Fruit fly (Drosophila melanogaster) whole organism, embryonic: ENCODE results near the gene kibra.

ENCODE experiments used
- Abd-B ChIP-seq: fragments of 200-800 bp; sonication (Bioruptor generic); optimal IDR thresholded peaks from 2 replicates; lab custom pipeline; 2018; ENCODE audit warnings: missing biosample characterization, mild to moderate bottlenecking, missing genetic modification characterization, moderate library complexity
- Aef1 ChIP-seq: fragments of 200-800 bp; sonication (Bioruptor generic); IDR thresholded peaks from 3 replicates; pipeline ENCODE4 v1.3.6; 2022; ENCODE audit warnings: missing biosample characterization, missing genetic modification characterization
- CG10979 ChIP-seq: fragments of 200-800 bp; sonication (Bioruptor generic); optimal IDR thresholded peaks from 2 replicates; lab custom pipeline; 2018; ENCODE audit warnings: missing biosample characterization, mild to moderate bottlenecking, missing genetic modification characterization, moderate library complexity
- CG12391 ChIP-seq: fragments of 200-800 bp; sonication (Bioruptor generic); optimal IDR thresholded peaks from 3 replicates; lab custom pipeline; 2018; ENCODE audit warnings: missing biosample characterization, mild to moderate bottlenecking, missing genetic modification characterization, moderate library complexity
- CG14965 ChIP-seq: fragments of 200-800 bp; sonication (Bioruptor generic); optimal IDR thresholded peaks from 2 replicates; lab custom pipeline; 2016; ENCODE audit warnings: missing biosample characterization, missing genetic modification characterization, borderline replicate concordance
- CG15479 ChIP-seq: fragments of 200-800 bp; sonication (Bioruptor generic); optimal IDR thresholded peaks from 3 replicates; lab custom pipeline; 2019; ENCODE audit warnings: missing biosample characterization, mild to moderate bottlenecking, missing genetic modification characterization, moderate library complexity
- CG16813 ChIP-seq: fragments of 200-800 bp; sonication (Bioruptor generic); IDR thresholded peaks from 3 replicates; pipeline ENCODE4 v1.3.6; 2022; ENCODE audit warnings: missing biosample characterization, missing genetic modification characterization; ENCODE audit not compliant: partially characterized antibody
- CG17385 ChIP-seq: fragments of 200-800 bp; sonication (Bioruptor generic); optimal IDR thresholded peaks from 3 replicates; lab custom pipeline; 2018; ENCODE audit warnings: missing biosample characterization, mild to moderate bottlenecking, missing genetic modification characterization
- CG2889 ChIP-seq: fragments of 200-800 bp; sonication (Bioruptor generic); IDR thresholded peaks from 3 replicates; pipeline ENCODE4 v1.3.6; 2022; ENCODE audit warnings: missing biosample characterization, missing genetic modification characterization
- CG4360 ChIP-seq: fragments of 200-800 bp; sonication (Bioruptor generic); IDR thresholded peaks from 2 replicates; pipeline ENCODE4 v1.3.6; 2022; ENCODE audit warnings: missing biosample characterization, missing genetic modification characterization
- CG5245 ChIP-seq: fragments of 200-800 bp; sonication (Bioruptor generic); optimal IDR thresholded peaks from 3 replicates; lab custom pipeline; 2016; ENCODE audit warnings: missing biosample characterization, missing genetic modification characterization
- CG6272 ChIP-seq: fragments of 200-800 bp; sonication (Bioruptor generic); IDR thresholded peaks from 2 replicates; pipeline ENCODE4 v1.3.6; 2022; ENCODE audit warnings: missing biosample characterization, missing genetic modification characterization
- CG6854 ChIP-seq: fragments of 200-800 bp; sonication (Bioruptor generic); optimal IDR thresholded peaks from 3 replicates; lab custom pipeline; 2017; ENCODE audit warnings: missing biosample characterization, mild to moderate bottlenecking, missing genetic modification characterization
- CG7963 ChIP-seq: fragments of 200-800 bp; sonication (Bioruptor generic); IDR thresholded peaks from 3 replicates; pipeline ENCODE4 v1.3.6; 2022; ENCODE audit warnings: missing biosample characterization, missing genetic modification characterization; ENCODE audit not compliant: partially characterized antibody
- CG8359 ChIP-seq: fragments of 200-800 bp; sonication (Bioruptor generic); optimal IDR thresholded peaks from 2 replicates; lab custom pipeline; 2017; ENCODE audit warnings: missing biosample characterization, mild to moderate bottlenecking, missing genetic modification characterization, borderline replicate concordance
- CG8478 ChIP-seq: fragments of >200 bp; optimal IDR thresholded peaks from 2 replicates; lab custom pipeline; 2018
- CG8944 ChIP-seq: fragments of 200-800 bp; sonication (Bioruptor generic); optimal IDR thresholded peaks from 3 replicates; lab custom pipeline; 2016; ENCODE audit warnings: missing biosample characterization, missing genetic modification characterization
- CG9817 ChIP-seq: fragments of 200-800 bp; sonication (Bioruptor generic); optimal IDR thresholded peaks from 2 replicates; lab custom pipeline; 2018; ENCODE audit warnings: missing biosample characterization, mild to moderate bottlenecking, missing genetic modification characterization, moderate library complexity
- CrebB ChIP-seq: fragments of 200-800 bp; sonication (Bioruptor generic); optimal IDR thresholded peaks from 3 replicates; lab custom pipeline; 2018; ENCODE audit warnings: missing biosample characterization, mild to moderate bottlenecking, missing genetic modification characterization
- Dp ChIP-seq: fragments of 200-800 bp; sonication (Bioruptor generic); optimal IDR thresholded peaks from 2 replicates; lab custom pipeline; 2018; ENCODE audit warnings: missing biosample characterization, mild to moderate bottlenecking, missing genetic modification characterization, moderate library complexity
- Dref ChIP-seq: fragments of 200-800 bp; sonication (Bioruptor generic); IDR thresholded peaks from 2 replicates; pipeline ENCODE4 v1.3.6; 2022; ENCODE audit warnings: missing biosample characterization, missing genetic modification characterization
- E2f2 ChIP-seq: fragments of 200-800 bp; sonication (Bioruptor generic); IDR thresholded peaks from 2 replicates; pipeline ENCODE4 v1.3.6; 2022; ENCODE audit warnings: missing biosample characterization, missing genetic modification characterization
- Gug ChIP-seq: fragments of 200-800 bp; sonication (Bioruptor generic); IDR thresholded peaks from 4 replicates; pipeline ENCODE4 v1.3.6; 2022; ENCODE audit warnings: missing biosample characterization, missing genetic modification characterization
- MBD-R2 ChIP-seq: fragments of 200-800 bp; sonication (Bioruptor generic); IDR thresholded peaks from 2 replicates; pipeline ENCODE4 v1.3.6; 2022; ENCODE audit warnings: missing biosample characterization, missing genetic modification characterization
- MESR4 ChIP-seq: fragments of 200-800 bp; sonication (Bioruptor generic); optimal IDR thresholded peaks from 2 replicates; lab custom pipeline; 2018; ENCODE audit warnings: missing biosample characterization, mild to moderate bottlenecking, missing genetic modification characterization, moderate library complexity
- Mad ChIP-seq: fragments of 200-800 bp; sonication (Bioruptor generic); optimal IDR thresholded peaks from 2 replicates; lab custom pipeline; 2016; ENCODE audit warnings: missing biosample characterization, missing genetic modification characterization
- Sox102F ChIP-seq: fragments of 200-800 bp; sonication (Bioruptor generic); optimal IDR thresholded peaks from 2 replicates; lab custom pipeline; 2018; ENCODE audit warnings: missing biosample characterization, mild to moderate bottlenecking, missing genetic modification characterization, moderate library complexity
- Sry-δ ChIP-seq: fragments of 200-800 bp; sonication (Bioruptor generic); optimal IDR thresholded peaks from 2 replicates; lab custom pipeline; 2016; ENCODE audit warnings: missing biosample characterization, missing genetic modification characterization
- YL-1 ChIP-seq: fragments of 200-800 bp; sonication (Bioruptor generic); optimal IDR thresholded peaks from 3 replicates; lab custom pipeline; 2017; ENCODE audit warnings: missing biosample characterization, mild to moderate bottlenecking, missing genetic modification characterization
- abd-A ChIP-seq: fragments of 200-800 bp; sonication (Bioruptor generic); optimal IDR thresholded peaks from 3 replicates; lab custom pipeline; 2019; ENCODE audit warnings: missing biosample characterization, mild to moderate bottlenecking, missing genetic modification characterization, moderate library complexity
- ato ChIP-seq: fragments of 200-800 bp; sonication (Bioruptor generic); IDR thresholded peaks from 2 replicates; pipeline ENCODE4 v1.3.6; 2022; ENCODE audit warnings: missing biosample characterization, missing genetic modification characterization; ENCODE audit not compliant: partially characterized antibody
- bsh ChIP-seq, 2 experiments: fragments of 200-800 bp; sonication (Bioruptor generic); optimal IDR thresholded peaks; 2 replicates each; lab custom pipeline; 2017 to 2018; ENCODE audit warnings: mild to moderate bottlenecking in 2 of 2, missing biosample characterization in 2 of 2, missing genetic modification characterization in 2 of 2, moderate library complexity in 1 of 2
- cas ChIP-seq: fragments of 200-800 bp; sonication (Bioruptor generic); IDR thresholded peaks from 2 replicates; pipeline ENCODE4 v1.3.6; 2022; ENCODE audit warnings: missing biosample characterization, missing genetic modification characterization
- caup ChIP-seq: fragments of 200-800 bp; sonication (Bioruptor generic); optimal IDR thresholded peaks from 3 replicates; lab custom pipeline; 2017; ENCODE audit warnings: missing biosample characterization, mild to moderate bottlenecking, missing genetic modification characterization, moderate library complexity; ENCODE audit not compliant: severe bottlenecking
- chn ChIP-seq: fragments of 200-800 bp; sonication (Bioruptor generic); optimal IDR thresholded peaks from 2 replicates; lab custom pipeline; 2016; ENCODE audit warnings: missing biosample characterization, missing genetic modification characterization
- dan ChIP-seq: fragments of 200-800 bp; sonication (Bioruptor generic); IDR thresholded peaks from 2 replicates; pipeline ENCODE4 v1.3.6; 2022; ENCODE audit warnings: missing biosample characterization, missing genetic modification characterization
- gsb-n ChIP-seq: fragments of 200-800 bp; sonication (Bioruptor generic); optimal IDR thresholded peaks from 3 replicates; lab custom pipeline; 2018; ENCODE audit warnings: missing biosample characterization, mild to moderate bottlenecking, missing genetic modification characterization
- gt ChIP-seq: fragments of 200-800 bp; sonication (Bioruptor generic); IDR thresholded peaks from 2 replicates; pipeline ENCODE4 v1.3.6; 2022; ENCODE audit warnings: missing biosample characterization, missing genetic modification characterization
- hbn ChIP-seq: fragments of 200-800 bp; sonication (Bioruptor generic); IDR thresholded peaks from 2 replicates; pipeline ENCODE4 v1.3.6; 2022; ENCODE audit warnings: missing biosample characterization, missing genetic modification characterization; ENCODE audit not compliant: partially characterized antibody
- hkb ChIP-seq, 2 experiments: fragments of 200-800 bp in 1 of 2; fragments of >200 bp in 1 of 2; sonication (Bioruptor generic) in 1 of 2; IDR thresholded peaks in 1 of 2; optimal IDR thresholded peaks in 1 of 2; 2 replicates each; pipeline versions ENCODE4 v1.3.6 to Lab custom; 2017 to 2022; ENCODE audit warnings: missing biosample characterization in 1 of 2, missing genetic modification characterization in 1 of 2
- mirr ChIP-seq: fragments of 200-800 bp; sonication (Bioruptor generic); optimal IDR thresholded peaks from 3 replicates; lab custom pipeline; 2018; ENCODE audit warnings: missing biosample characterization, mild to moderate bottlenecking, missing genetic modification characterization
- p53 ChIP-seq: fragments of 200-800 bp; sonication (Bioruptor generic); optimal IDR thresholded peaks from 2 replicates; lab custom pipeline; 2016; ENCODE audit warnings: missing biosample characterization, missing genetic modification characterization
- pzg ChIP-seq: fragments of 200-800 bp; sonication (Bioruptor generic); optimal IDR thresholded peaks from 3 replicates; lab custom pipeline; 2018; ENCODE audit warnings: missing biosample characterization, mild to moderate bottlenecking, missing genetic modification characterization, moderate library complexity
- ranshi ChIP-seq: fragments of 200-800 bp; sonication (Bioruptor generic); IDR thresholded peaks from 2 replicates; pipeline ENCODE4 v1.3.6; 2022; ENCODE audit warnings: missing biosample characterization, missing genetic modification characterization
- slp2 ChIP-seq: fragments of 200-800 bp; sonication (Bioruptor generic); optimal IDR thresholded peaks from 2 replicates; lab custom pipeline; 2016; ENCODE audit warnings: missing biosample characterization, missing genetic modification characterization
- sob ChIP-seq: fragments of 200-800 bp; sonication (Bioruptor generic); IDR thresholded peaks from 2 replicates; pipeline ENCODE4 v1.3.6; 2022; ENCODE audit warnings: missing biosample characterization, missing genetic modification characterization
- tx ChIP-seq: fragments of 200-800 bp; sonication (Bioruptor generic); optimal IDR thresholded peaks from 2 replicates; lab custom pipeline; 2016; ENCODE audit warnings: missing biosample characterization, missing genetic modification characterization
- vfl ChIP-seq: fragments of 200-800 bp; sonication (Bioruptor generic); optimal IDR thresholded peaks from 2 replicates; lab custom pipeline; 2016; ENCODE audit warnings: missing biosample characterization, missing genetic modification characterization
- vnd ChIP-seq: fragments of 200-800 bp; sonication (Bioruptor generic); IDR thresholded peaks from 3 replicates; pipeline ENCODE4 v1.3.6; 2022; ENCODE audit warnings: missing biosample characterization, missing genetic modification characterization; ENCODE audit not compliant: partially characterized antibody
- zen ChIP-seq: fragments of 200-800 bp; sonication (Bioruptor generic); optimal IDR thresholded peaks from 3 replicates; lab custom pipeline; 2018; ENCODE audit warnings: missing biosample characterization, mild to moderate bottlenecking, missing genetic modification characterization, moderate library complexity

Gene kibra

DNA sequence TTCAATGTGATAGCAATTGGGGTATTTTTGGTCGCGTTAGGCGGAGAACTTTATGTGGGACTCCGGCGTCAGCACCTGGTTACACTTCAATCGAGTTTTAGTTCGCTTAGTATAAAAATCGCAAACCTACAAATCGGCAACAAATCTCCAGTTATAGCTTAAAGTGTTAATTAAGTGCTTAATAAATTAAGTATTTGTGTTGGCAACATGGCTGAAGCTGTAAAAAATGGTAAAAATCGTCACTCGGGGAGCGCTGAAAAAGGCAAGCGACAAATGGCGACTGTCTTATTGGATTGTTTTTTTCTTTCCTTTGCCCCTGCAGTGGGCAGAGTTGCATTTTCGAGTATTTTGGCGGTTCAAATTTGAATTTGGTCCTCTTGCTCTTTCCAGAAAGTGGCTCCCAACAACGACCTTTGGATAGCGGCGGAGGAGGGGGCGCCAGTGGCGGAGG lies 64.7 kb downstream of the kibra start, which contains the start of gene Hexim (continued):
- TF ChIP-seq CG12391, result peak; percentile 15
- TF ChIP-seq caup (GFP tag; lab: Kevin White, UChicago), result no peak
- peak; percentile 46 for TF ChIP-seq Sry-δ (GFP tag; lab: Kevin White, UChicago)
- no peak for TF ChIP-seq mirr (GFP tag; lab: Kevin White, UChicago)
- TF ChIP-seq CG4360, result no peak
- TF ChIP-seq CG6272 (GFP tag; lab: Robert Waterston, UW), result no peak
- TF ChIP-seq CG6854 (GFP tag; lab: Kevin White, UChicago), result no peak
- no peak for TF ChIP-seq CG7963 (GFP tag; lab: Robert Waterston, UW)
- TF ChIP-seq cas, result no peak
- no peak for TF ChIP-seq CG16813 (GFP tag; lab: Robert Waterston, UW)
- TF ChIP-seq pzg (GFP tag; lab: Kevin White, UChicago), result peak; percentile 84
- no peak for TF ChIP-seq p53 (GFP tag; lab: Kevin White, UChicago)
- TF ChIP-seq CG17385 (GFP tag; lab: Kevin White, UChicago), result peak; percentile 56
- no peak for TF ChIP-seq CG5245 (GFP tag; lab: Kevin White, UChicago)
- TF ChIP-seq CrebB (tag; lab: Kevin White, UChicago), result peak; percentile 1
- TF ChIP-seq MBD-R2, result peak; percentile 33; the same call in 1 of the 2 replicates
- no peak for TF ChIP-seq CG14965
- TF ChIP-seq CG9817, result no peak
- no peak for TF ChIP-seq CG8944 (GFP tag; lab: Kevin White, UChicago)
- TF ChIP-seq Aef1 (GFP tag; lab: Robert Waterston, UW), result no peak
- TF ChIP-seq Gug, result no peak
- no peak for TF ChIP-seq slp2
- no peak for TF ChIP-seq tx (GFP tag; lab: Kevin White, UChicago)
- TF ChIP-seq CG10979 (tag; lab: Kevin White, UChicago), result peak; percentile 0
- no peak for TF ChIP-seq sob (GFP tag; lab: Robert Waterston, UW)
- peak; percentile 19 for TF ChIP-seq Mad (GFP tag; lab: Kevin White, UChicago)
- TF ChIP-seq E2f2 (GFP tag; lab: Robert Waterston, UW), result peak; percentile 98
- TF ChIP-seq MESR4 (GFP tag; lab: Kevin White, UChicago), result peak; percentile 88
- TF ChIP-seq CG15479, result no peak
- no peak for TF ChIP-seq CG8478 (lab: Kevin White, UChicago)
- TF ChIP-seq CG2889 (GFP tag; lab: Robert Waterston, UW), result no peak
- peak; percentile 77 for TF ChIP-seq YL-1
- TF ChIP-seq Abd-B (GFP tag; lab: Kevin White, UChicago), result peak; percentile 2
- TF ChIP-seq ranshi, result no peak
- peak; percentile 36; the same call in 1 of the 2 replicates for TF ChIP-seq ato (GFP tag; lab: Robert Waterston, UW)
- TF ChIP-seq zen, result no peak
- no peak for TF ChIP-seq gsb-n (tag; lab: Kevin White, UChicago)
- peak; percentile 97 for TF ChIP-seq Dp
- no peak for TF ChIP-seq hbn (GFP tag; lab: Robert Waterston, UW)
- TF ChIP-seq chn (GFP tag; lab: Kevin White, UChicago), result no peak
- no peak for TF ChIP-seq gt (GFP tag; lab: Robert Waterston, UW)
- TF ChIP-seq CG8359 (GFP tag; lab: Kevin White, UChicago), result no peak
- no peak for TF ChIP-seq vfl (GFP tag; lab: Kevin White, UChicago)
- TF ChIP-seq dan (GFP tag; lab: Robert Waterston, UW), result no peak
- no peak for TF ChIP-seq vnd (GFP tag; lab: Robert Waterston, UW)
- TF ChIP-seq Sox102F (GFP tag; lab: Kevin White, UChicago), result no peak
- peak; percentile 55 for TF ChIP-seq Dref (GFP tag; lab: Robert Waterston, UW)
- no peak for TF ChIP-seq abd-A (tag; lab: Kevin White, UChicago)
- TF ChIP-seq bsh (GFP tag; optimal IDR thresholded peaks at IDR 0.05; lab: Kevin White, UChicago), result peak in 1 of 2 experiments; percentile 29
- TF ChIP-seq hkb (optimal IDR thresholded peaks at IDR 0.05; lab: Kevin White, UChicago), result peak; percentile 68
- TF ChIP-seq hkb (GFP tag; IDR thresholded peaks at IDR 0.05; lab: Robert Waterston, UW), result no peak
